Worm (Caenorhabditis elegans) whole organism, midembryonic: ENCODE results near the gene mboa-1.

Experiments
- T22C8.4 ChIP-seq: fragments of 200-800 bp; sonication (Bioruptor generic); IDR thresholded peaks from 2 replicates; pipeline ENCODE4 v1.3.6; 2022; ENCODE audit warnings: missing genetic modification characterization, missing compliant biosample characterization
- cog-1 ChIP-seq: sonication (generic microtip); optimal IDR thresholded peaks from 2 replicates; lab custom pipeline; 2016; ENCODE audit warnings: missing genetic modification characterization, missing compliant biosample characterization
- flt-1 ChIP-seq: fragments of 200-800 bp; sonication (Bioruptor generic); IDR thresholded peaks from 2 replicates; pipeline ENCODE4 v1.3.6; 2022; ENCODE audit warnings: missing genetic modification characterization, missing compliant biosample characterization
- klf-2 ChIP-seq: fragments of 200-800 bp; sonication (Bioruptor generic); conservative IDR thresholded peaks from 2 replicates; pipeline ENCODE4 v1.3.6; 2022; ENCODE audit warnings: missing genetic modification reagents, missing genetic modification characterization, missing compliant biosample characterization
- med-1 ChIP-seq: sonication (generic microtip); optimal IDR thresholded peaks from 2 replicates; lab custom pipeline; 2017; ENCODE audit warnings: missing genetic modification characterization, mild to moderate bottlenecking, missing compliant biosample characterization, antibody characterized with exemption, missing genetic modification reagents; ENCODE audit not compliant: insufficient read depth
- ref-1 ChIP-seq: fragments of 200-800 bp; sonication (Bioruptor generic); conservative IDR thresholded peaks from 2 replicates; pipeline ENCODE4 v1.3.6; 2022; ENCODE audit warnings: missing genetic modification reagents, missing genetic modification characterization, missing compliant biosample characterization
- tab-1 ChIP-seq: fragments of 200-800 bp; sonication (Bioruptor generic); IDR thresholded peaks from 2 replicates; pipeline ENCODE4 v1.3.6; 2022; ENCODE audit warnings: missing genetic modification characterization, missing compliant biosample characterization
- ztf-23 ChIP-seq: fragments of 200-800 bp; sonication (Bioruptor generic); IDR thresholded peaks from 2 replicates; pipeline ENCODE4 v1.3.6; 2022; ENCODE audit warnings: missing genetic modification reagents, missing genetic modification characterization, missing compliant biosample characterization
- ztf-29 ChIP-seq: fragments of 200-800 bp; sonication (Bioruptor generic); IDR thresholded peaks from 2 replicates; pipeline ENCODE4 v1.3.6; 2022; ENCODE audit warnings: missing genetic modification reagents, missing genetic modification characterization, missing compliant biosample characterization

Gene mboa-1

DNA sequence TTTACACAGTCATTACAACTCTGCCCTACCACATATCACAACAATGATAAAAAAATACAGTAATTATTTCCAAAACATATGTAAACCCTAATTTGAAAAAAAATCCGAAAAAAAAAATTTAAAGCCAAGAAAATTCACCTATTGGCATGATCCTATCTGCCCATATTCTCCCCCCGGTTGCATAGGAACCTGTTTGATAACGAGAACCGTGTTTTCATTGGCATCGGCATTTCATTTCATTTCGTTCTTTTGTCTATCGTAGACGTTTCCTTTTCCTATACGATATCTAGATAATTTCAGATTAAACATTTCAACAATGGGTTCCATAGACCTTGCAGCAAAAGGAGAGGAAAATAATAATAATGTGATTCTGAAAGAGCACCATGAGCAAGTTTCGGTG, at the start of gene mboa-1:
Gene mboa-1, plus strand, starts transcription at position 301 of the 400 bp plus-strand sequence.
- TF ChIP-seq klf-2 (GFP tag; lab: Robert Waterston, UW): no peak
- no peak for TF ChIP-seq tab-1
- TF ChIP-seq flt-1 (GFP tag; lab: Robert Waterston, UW): no peak
- no peak for TF ChIP-seq ztf-29
- TF ChIP-seq ztf-23 (GFP tag; lab: Robert Waterston, UW): no peak
- no peak for TF ChIP-seq cog-1 (tag; lab: Kevin White, UChicago)
- no peak for TF ChIP-seq ref-1 (GFP tag; lab: Robert Waterston, UW)
- no peak for TF ChIP-seq med-1 (GFP tag; lab: Kevin White, UChicago)
- no peak for TF ChIP-seq T22C8.4

DNA sequence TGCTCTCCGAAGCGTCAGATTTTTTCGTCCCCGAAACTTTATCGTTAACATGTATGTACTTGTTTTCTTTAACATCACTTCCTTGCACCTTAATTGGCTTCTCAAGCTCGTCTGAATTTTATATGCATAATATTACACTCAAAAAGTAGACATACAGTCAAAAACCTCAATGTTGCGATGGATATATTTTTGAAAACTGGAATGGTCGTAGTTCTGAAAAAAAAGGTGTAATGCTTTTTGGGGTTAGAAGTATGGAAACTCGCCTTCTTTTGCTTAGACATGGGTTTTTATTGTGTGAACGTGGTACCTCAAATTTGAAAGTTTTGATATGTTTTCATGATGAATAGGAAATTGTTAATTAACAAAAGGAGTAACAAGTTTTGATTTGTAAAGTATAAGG, 48.0 kb upstream of the mboa-1 start, which contains the start of gene C09G1.2:
Gene C09G1.2, minus strand, starts transcription at position 101 of the 400 bp plus-strand sequence.
- no peak for TF ChIP-seq tab-1
- TF ChIP-seq klf-2 (GFP tag; lab: Robert Waterston, UW): no peak
- no peak for TF ChIP-seq med-1 (GFP tag; lab: Kevin White, UChicago)
- TF ChIP-seq ref-1 (GFP tag; lab: Robert Waterston, UW): no peak
- TF ChIP-seq ztf-23 (GFP tag; lab: Robert Waterston, UW): no peak
- no peak for TF ChIP-seq flt-1 (GFP tag; lab: Robert Waterston, UW)
- TF ChIP-seq ztf-29: no peak
- TF ChIP-seq T22C8.4: no peak
- no peak for TF ChIP-seq cog-1 (tag; lab: Kevin White, UChicago)

DNA sequence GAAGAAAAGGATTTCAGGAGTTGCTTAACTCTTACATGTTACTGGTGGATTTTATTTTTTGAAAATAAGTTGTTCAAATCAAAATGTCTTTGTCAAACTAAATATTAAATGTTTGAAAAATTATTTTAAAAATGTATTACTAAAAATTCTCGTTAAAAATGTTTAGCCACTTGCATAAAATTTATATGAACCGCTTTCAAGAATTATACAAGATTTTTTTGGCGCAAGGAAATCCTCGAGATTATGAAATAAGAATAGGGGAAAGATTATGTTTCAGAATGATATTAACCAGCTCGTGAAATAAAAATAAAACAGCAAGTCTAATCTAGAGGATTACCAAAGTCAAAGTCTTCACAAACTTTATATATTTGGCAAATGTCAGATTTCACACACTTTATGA, 47.3 kb upstream of the mboa-1 start:
- TF ChIP-seq klf-2 (GFP tag; lab: Robert Waterston, UW): no peak
- TF ChIP-seq tab-1: no peak
- no peak for TF ChIP-seq T22C8.4
- no peak for TF ChIP-seq flt-1 (GFP tag; lab: Robert Waterston, UW)
- no peak for TF ChIP-seq med-1 (GFP tag; lab: Kevin White, UChicago)
- TF ChIP-seq ref-1 (GFP tag; lab: Robert Waterston, UW): no peak
- TF ChIP-seq ztf-29: no peak
- TF ChIP-seq cog-1 (tag; lab: Kevin White, UChicago): no peak
- TF ChIP-seq ztf-23 (GFP tag; lab: Robert Waterston, UW): no peak

DNA sequence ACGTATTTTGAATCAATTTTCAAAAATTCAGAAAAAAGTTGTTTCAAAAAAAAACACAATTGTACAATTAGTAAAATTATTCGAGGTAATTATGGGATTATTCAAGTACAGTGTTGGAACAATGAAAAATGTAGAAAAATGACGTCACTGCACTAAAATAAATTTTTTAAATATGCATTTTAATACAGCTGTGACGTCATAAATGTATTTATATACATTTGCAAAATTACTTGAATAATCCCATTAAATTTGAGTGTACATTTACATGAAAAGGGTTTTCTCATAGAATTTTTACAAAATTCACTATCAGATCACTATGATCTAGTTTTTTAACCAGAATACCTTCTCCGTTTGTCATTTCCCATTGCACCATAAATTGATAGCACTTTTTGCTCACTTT, 42.0 kb upstream of the mboa-1 start:
- TF ChIP-seq tab-1: no peak
- TF ChIP-seq T22C8.4: no peak
- TF ChIP-seq ztf-29: no peak
- TF ChIP-seq med-1 (GFP tag; lab: Kevin White, UChicago): no peak
- no peak for TF ChIP-seq ref-1 (GFP tag; lab: Robert Waterston, UW)
- no peak for TF ChIP-seq cog-1 (tag; lab: Kevin White, UChicago)
- no peak for TF ChIP-seq flt-1 (GFP tag; lab: Robert Waterston, UW)
- TF ChIP-seq klf-2 (GFP tag; lab: Robert Waterston, UW): no peak
- TF ChIP-seq ztf-23 (GFP tag; lab: Robert Waterston, UW): no peak

DNA sequence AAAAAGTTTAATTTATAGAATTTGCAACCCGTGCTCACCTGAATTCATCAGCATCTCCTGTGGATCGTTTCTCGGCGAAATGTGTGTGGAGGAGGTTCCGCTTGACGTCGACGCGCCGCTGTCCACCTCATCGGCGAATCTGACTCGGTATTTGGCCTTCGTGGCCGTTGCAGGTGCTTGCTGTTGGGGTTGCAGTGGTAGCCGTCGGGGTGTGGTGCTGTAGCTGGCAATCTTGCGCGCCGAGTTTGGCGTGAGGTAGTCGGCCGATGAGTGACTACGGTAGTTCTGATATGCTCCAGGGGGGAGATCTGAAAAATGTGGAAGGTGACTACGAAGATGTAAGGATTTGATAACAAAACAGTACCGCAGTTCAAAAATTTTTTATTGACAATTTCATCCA, 37.8 kb upstream of the mboa-1 start:
- TF ChIP-seq tab-1 (no peak), T22C8.4 (no peak), flt-1 (GFP tag; lab: Robert Waterston, UW) (no peak), cog-1 (tag; lab: Kevin White, UChicago) (no peak), ref-1 (GFP tag; lab: Robert Waterston, UW) (no peak), ztf-29 (no peak), ztf-23 (GFP tag; lab: Robert Waterston, UW) (no peak), med-1 (GFP tag; lab: Kevin White, UChicago) (no peak), klf-2 (GFP tag; lab: Robert Waterston, UW) (no peak)

DNA sequence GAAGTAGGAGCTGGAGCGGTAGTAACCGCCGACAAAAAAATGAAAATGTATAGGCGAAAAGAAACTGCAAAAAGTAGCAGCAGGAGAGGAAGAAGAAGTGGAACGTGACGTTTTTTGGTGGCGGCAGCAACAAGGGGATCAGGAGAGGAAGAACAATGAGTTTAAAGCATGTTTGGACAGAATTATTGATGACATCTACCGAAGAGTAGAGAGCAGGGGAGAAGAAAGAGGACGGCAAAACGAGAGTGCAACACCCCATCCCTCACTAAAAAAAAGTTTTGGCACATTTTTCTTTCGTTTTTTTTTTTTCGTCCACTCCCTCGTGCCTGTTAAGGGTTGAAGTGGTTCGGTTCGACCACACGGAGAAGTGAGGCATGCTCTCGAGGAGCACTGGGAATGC, 36.7 kb upstream of the mboa-1 start:
- no peak for TF ChIP-seq cog-1 (tag; lab: Kevin White, UChicago)
- no peak for TF ChIP-seq T22C8.4
- TF ChIP-seq tab-1: no peak
- TF ChIP-seq flt-1 (GFP tag; lab: Robert Waterston, UW): no peak
- TF ChIP-seq klf-2 (GFP tag; lab: Robert Waterston, UW): no peak
- no peak for TF ChIP-seq med-1 (GFP tag; lab: Kevin White, UChicago)
- TF ChIP-seq ztf-29: no peak
- no peak for TF ChIP-seq ref-1 (GFP tag; lab: Robert Waterston, UW)
- TF ChIP-seq ztf-23 (GFP tag; lab: Robert Waterston, UW): no peak

DNA sequence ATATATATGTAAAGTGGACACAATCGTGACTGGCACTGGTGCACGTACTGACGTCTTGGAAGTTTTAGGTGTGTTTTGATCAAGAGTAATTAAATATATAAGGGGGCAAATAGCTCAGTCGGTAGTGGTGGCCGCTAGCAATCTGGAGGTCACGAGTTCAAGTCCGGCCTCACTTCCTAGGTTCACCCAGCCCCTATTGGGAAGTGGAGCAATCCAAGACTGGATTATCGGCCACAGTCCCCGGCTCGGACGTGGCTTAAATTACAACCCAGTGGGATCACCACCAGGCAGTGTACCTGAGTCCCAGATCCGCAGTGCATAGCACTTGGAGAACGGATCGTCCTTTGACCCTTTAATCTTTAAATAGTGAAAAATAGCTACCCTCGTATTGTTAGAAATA, 33.5 kb upstream of the mboa-1 start:
- no peak for TF ChIP-seq ztf-23 (GFP tag; lab: Robert Waterston, UW)
- TF ChIP-seq klf-2 (GFP tag; lab: Robert Waterston, UW): no peak
- no peak for TF ChIP-seq ztf-29

DNA sequence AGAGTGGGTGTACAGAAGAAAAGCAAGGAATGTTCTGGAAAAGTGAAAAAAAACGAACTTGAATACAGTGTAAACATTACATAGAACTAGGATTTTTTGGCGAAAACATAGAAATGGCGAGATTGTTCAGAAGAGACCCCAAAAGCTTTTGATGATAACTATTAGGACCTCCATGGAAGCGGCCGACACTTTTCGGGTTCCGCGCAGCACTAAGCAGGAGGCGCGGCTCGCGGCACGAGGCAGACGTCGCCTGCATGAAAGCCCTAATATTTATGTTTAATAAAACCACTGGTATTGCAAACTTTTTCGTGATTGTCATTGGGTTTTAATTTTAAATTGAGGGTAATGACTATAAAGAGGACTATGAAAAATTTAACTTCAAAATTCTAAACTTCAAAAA, 32.7 kb upstream of the mboa-1 start:
- TF ChIP-seq flt-1 (GFP tag; lab: Robert Waterston, UW): no peak
- TF ChIP-seq med-1 (GFP tag; lab: Kevin White, UChicago): no peak
- TF ChIP-seq ref-1 (GFP tag; lab: Robert Waterston, UW): no peak
- TF ChIP-seq klf-2 (GFP tag; lab: Robert Waterston, UW): no peak
- TF ChIP-seq ztf-29: no peak
- no peak for TF ChIP-seq T22C8.4
- no peak for TF ChIP-seq ztf-23 (GFP tag; lab: Robert Waterston, UW)
- no peak for TF ChIP-seq tab-1
- no peak for TF ChIP-seq cog-1 (tag; lab: Kevin White, UChicago)

DNA sequence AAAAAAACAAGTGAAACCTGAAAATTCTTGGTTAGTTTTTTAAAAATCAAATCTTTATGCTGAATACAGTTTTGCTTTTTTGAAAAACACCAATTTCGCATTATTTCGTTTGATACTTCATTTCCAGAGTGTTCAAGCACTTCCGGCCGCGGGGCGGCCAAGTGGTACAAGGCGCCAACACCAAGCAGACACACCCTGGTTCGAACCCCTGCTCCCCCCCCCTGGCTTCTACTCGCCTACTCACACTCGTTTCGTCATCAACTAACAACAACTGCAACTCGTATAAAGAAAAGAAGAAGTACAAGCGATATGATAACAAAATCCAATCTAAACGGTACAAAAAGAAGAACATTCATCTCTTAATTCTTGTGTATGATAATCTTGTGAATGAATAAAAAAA, 27.8 kb upstream of the mboa-1 start:
- no peak for TF ChIP-seq klf-2 (GFP tag; lab: Robert Waterston, UW)
- TF ChIP-seq ref-1 (GFP tag; lab: Robert Waterston, UW): no peak
- TF ChIP-seq flt-1 (GFP tag; lab: Robert Waterston, UW): no peak
- no peak for TF ChIP-seq ztf-23 (GFP tag; lab: Robert Waterston, UW)

DNA sequence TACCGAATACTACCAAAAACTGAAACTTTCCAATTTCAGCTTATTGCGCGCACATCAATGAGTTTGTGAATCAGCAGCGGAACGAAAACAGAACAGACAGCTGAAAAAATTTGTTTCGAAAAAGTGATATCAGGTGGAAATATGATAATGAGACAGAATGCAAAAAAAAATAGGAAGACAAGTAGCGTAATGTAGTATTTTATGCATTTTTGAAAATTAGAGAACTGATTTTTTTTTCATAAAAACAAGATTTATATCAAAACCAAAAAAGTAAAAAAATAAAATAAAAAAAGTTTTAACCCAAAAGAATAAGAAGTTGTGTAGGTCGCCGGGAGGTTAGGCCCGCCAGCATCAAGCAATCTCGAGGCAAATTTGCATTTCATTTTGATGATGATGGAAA, 24.1 kb upstream of the mboa-1 start, which contains the start of gene C09G1.4:
Gene C09G1.4, minus strand, starts transcription at position 101 of the 400 bp plus-strand sequence.
- TF ChIP-seq flt-1 (GFP tag; lab: Robert Waterston, UW) (no peak), med-1 (GFP tag; lab: Kevin White, UChicago) (no peak), ref-1 (GFP tag; lab: Robert Waterston, UW) (no peak), cog-1 (tag; lab: Kevin White, UChicago) (no peak), ztf-29 (no peak), tab-1 (no peak), ztf-23 (GFP tag; lab: Robert Waterston, UW) (no peak), T22C8.4 (no peak), klf-2 (GFP tag; lab: Robert Waterston, UW) (no peak)
